Fruit fly (Drosophila melanogaster): ENCODE measurements around the gene Spn.
A peak's percentile ranks its signal among the peaks of the same experiment; 100 is the strongest.

The Spn gene

DNA sequence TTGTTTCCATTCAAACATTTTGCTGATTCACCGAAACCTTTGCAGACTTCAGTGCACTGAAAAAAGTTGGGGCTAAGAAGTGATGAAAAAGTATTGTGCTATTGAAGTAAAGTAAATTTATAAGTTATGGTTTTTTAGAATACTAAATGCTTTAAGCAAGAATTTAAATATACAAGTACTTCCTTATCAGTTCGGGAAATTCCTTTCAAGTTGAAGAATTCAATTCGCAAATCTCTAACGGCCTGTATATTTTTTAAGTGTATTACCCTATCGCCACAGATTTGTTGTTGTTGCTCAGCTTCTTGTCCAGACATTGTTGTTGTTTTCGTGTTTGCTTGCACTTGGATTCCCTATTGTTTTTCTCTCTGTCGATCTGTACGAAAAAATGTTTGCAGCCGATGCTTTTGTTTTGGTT lies 86.7 kb downstream of the Spn start (continued):
- TF ChIP-seq CG4820 (GFP tag; optimal IDR thresholded peaks at IDR 0.05), result peak; percentile 77
- TF ChIP-seq E2f2 (GFP tag; IDR thresholded peaks at IDR 0.05), result peak; percentile 30; the same call in 1 of the 2 replicates
- peak; percentile 55 for TF ChIP-seq CG6813 (GFP tag; optimal IDR thresholded peaks at IDR 0.05)
- peak; percentile 62 for TF ChIP-seq croc (GFP tag; conservative IDR thresholded peaks at IDR 0.05)
- TF ChIP-seq CG12104 (GFP tag; optimal IDR thresholded peaks at IDR 0.05), result peak; percentile 57
- 0 out of 2 replicates have a peak, but pooled peaks have one; percentile 9 for TF ChIP-seq CG1024 (GFP tag; IDR thresholded peaks at IDR 0.05)
- TF ChIP-seq HLH4C (GFP tag; IDR thresholded peaks at IDR 0.05; ENCODE audit: partially characterized antibody), result no peak
- TF ChIP-seq CG43689 (GFP tag; IDR thresholded peaks at IDR 0.05), result no peak; the same call in 1 of the 2 replicates
- TF ChIP-seq CG10979 (tag; optimal IDR thresholded peaks at IDR 0.05), result peak; percentile 84
- TF ChIP-seq E2f1 (GFP tag; IDR thresholded peaks at IDR 0.05), result peak; percentile 76
- TF ChIP-seq crp (GFP tag; optimal IDR thresholded peaks at IDR 0.05), result no peak
- TF ChIP-seq zf30C (GFP tag; optimal IDR thresholded peaks at IDR 0.05), result peak; percentile 82
- TF ChIP-seq CG7745 (tag; optimal IDR thresholded peaks at IDR 0.05), result no peak
- peak in 1 of 3 experiments; percentile 73 for TF ChIP-seq lola (GFP tag; optimal IDR thresholded peaks at IDR 0.05)
- TF ChIP-seq nerfin-2 (GFP tag; IDR thresholded peaks at IDR 0.05; ENCODE audit: partially characterized antibody), result no peak
- TF ChIP-seq CG17829 (tag; optimal IDR thresholded peaks at IDR 0.05), result peak; percentile 89
- peak; percentile 31 for TF ChIP-seq CG2116 (GFP tag; optimal IDR thresholded peaks at IDR 0.05)
- TF ChIP-seq sens (GFP tag), result peak; percentile 92
- TF ChIP-seq vvl (GFP tag; IDR thresholded peaks at IDR 0.05), result peak; percentile 86; the same call in 1 of the 2 replicates
- peak; percentile 71 for TF ChIP-seq row (GFP tag; IDR thresholded peaks at IDR 0.05)
- TF ChIP-seq Fer1 (GFP tag; optimal IDR thresholded peaks at IDR 0.05), result peak; percentile 71
- peak; percentile 1 for TF ChIP-seq CG10565 (GFP tag; optimal IDR thresholded peaks at IDR 0.05)
- no peak for TF ChIP-seq insv (GFP tag; optimal IDR thresholded peaks at IDR 0.05)
- peak; percentile 89 for TF ChIP-seq Xrp1 (GFP tag; IDR thresholded peaks at IDR 0.05)
- no peak for TF ChIP-seq CG10431 (GFP tag; optimal IDR thresholded peaks at IDR 0.05)
- peak; percentile 44 for TF ChIP-seq CG12236 (GFP tag; optimal IDR thresholded peaks at IDR 0.05)
- peak; percentile 78 for TF ChIP-seq nmo (GFP tag; optimal IDR thresholded peaks at IDR 0.05)
- TF ChIP-seq repo (GFP tag; optimal IDR thresholded peaks at IDR 0.05), result peak; percentile 46
- 0 out of 3 replicates have a peak, but pooled peaks have one; percentile 31 for TF ChIP-seq sr (GFP tag; IDR thresholded peaks at IDR 0.05)
- peak; percentile 35 for TF ChIP-seq CG33213 (GFP tag; optimal IDR thresholded peaks at IDR 0.05)
- TF ChIP-seq onecut (GFP tag; IDR thresholded peaks at IDR 0.05), result peak; percentile 64
- peak; percentile 19 for TF ChIP-seq CG7786 (GFP tag; optimal IDR thresholded peaks at IDR 0.05)
- TF ChIP-seq pzg (GFP tag; optimal IDR thresholded peaks at IDR 0.05), result no peak
- peak; percentile 71 for TF ChIP-seq corto (GFP tag; optimal IDR thresholded peaks at IDR 0.05)
- TF ChIP-seq CG9817 (tag; optimal IDR thresholded peaks at IDR 0.05), result peak; percentile 36
- 0 out of 3 replicates have a peak, but pooled peaks have one; percentile 45 for TF ChIP-seq CG11093 (GFP tag; IDR thresholded peaks at IDR 0.05)
- TF ChIP-seq wdn (GFP tag; IDR thresholded peaks at IDR 0.05), result no peak
- no peak for TF ChIP-seq shn (GFP tag; optimal IDR thresholded peaks at IDR 0.05)
- TF ChIP-seq NC2β (GFP tag; optimal IDR thresholded peaks at IDR 0.05), result peak; percentile 60
- TF ChIP-seq Aef1 (GFP tag; IDR thresholded peaks at IDR 0.05), result peak; percentile 42; the same call in 2 of the 3 replicates
- TF ChIP-seq CG15514 (GFP tag; optimal IDR thresholded peaks at IDR 0.05), result peak; percentile 28
- TF ChIP-seq CG11723 (GFP tag; optimal IDR thresholded peaks at IDR 0.05), result peak; percentile 41
- peak; percentile 29 for TF ChIP-seq CG1529 (GFP tag; optimal IDR thresholded peaks at IDR 0.05)
- TF ChIP-seq CG9609 (GFP tag; optimal IDR thresholded peaks at IDR 0.05), result peak; percentile 26
- peak; percentile 47 for TF ChIP-seq CHES-1-like (GFP tag; optimal IDR thresholded peaks at IDR 0.05)
- TF ChIP-seq CG15479 (GFP tag; optimal IDR thresholded peaks at IDR 0.05), result peak; percentile 36
- peak; percentile 79 for TF ChIP-seq tin (GFP tag; optimal IDR thresholded peaks at IDR 0.05)
- peak; percentile 5 for TF ChIP-seq Usf (GFP tag; optimal IDR thresholded peaks at IDR 0.05)
- TF ChIP-seq CG31388 (GFP tag; optimal IDR thresholded peaks at IDR 0.05), result peak; percentile 28
- TF ChIP-seq nom (GFP tag; optimal IDR thresholded peaks at IDR 0.05), result peak; percentile 76
